Fruit fly (Drosophila melanogaster) whole organism, prepupa: ENCODE data around the gene PMP34.

Source experiments
- Blimp-1 ChIP-seq: fragments of 200-800 bp; sonication (Bioruptor generic); optimal IDR thresholded peaks from 3 replicates; lab custom pipeline; 2017; ENCODE audit warnings: missing biosample characterization, missing genetic modification characterization, mild to moderate bottlenecking, moderate library complexity, missing genetic modification reagents
- CG10631 ChIP-seq: fragments of 200-800 bp; sonication (Bioruptor generic); optimal IDR thresholded peaks from 2 replicates; lab custom pipeline; 2016; ENCODE audit warnings: missing biosample characterization, missing genetic modification characterization
- CG10669 ChIP-seq: fragments of 200-800 bp; sonication (Bioruptor generic); optimal IDR thresholded peaks from 3 replicates; lab custom pipeline; 2018; ENCODE audit warnings: missing biosample characterization, mild to moderate bottlenecking, missing genetic modification characterization, moderate library complexity
- CG11294 ChIP-seq: fragments of 200-800 bp; sonication (Bioruptor generic); IDR thresholded peaks from 2 replicates; pipeline ENCODE4 v1.3.6; 2022; ENCODE audit warnings: missing biosample characterization, missing genetic modification characterization
- CG11762 ChIP-seq: fragments of 200-800 bp; sonication (Bioruptor generic); optimal IDR thresholded peaks from 3 replicates; lab custom pipeline; 2016; ENCODE audit warnings: missing biosample characterization, missing genetic modification characterization; ENCODE audit not compliant: insufficient read depth
- CG11902 ChIP-seq: fragments of 200-800 bp; sonication (Bioruptor generic); optimal IDR thresholded peaks from 3 replicates; lab custom pipeline; 2016; ENCODE audit warnings: missing biosample characterization, missing genetic modification characterization
- CG15336 ChIP-seq: fragments of 200-800 bp; sonication (Bioruptor generic); IDR thresholded peaks from 2 replicates; pipeline ENCODE4 v1.3.6; 2022; ENCODE audit warnings: missing biosample characterization, missing genetic modification characterization
- CG1621 ChIP-seq: fragments of 200-800 bp; sonication (Bioruptor generic); optimal IDR thresholded peaks from 3 replicates; lab custom pipeline; 2018; ENCODE audit warnings: missing biosample characterization, mild to moderate bottlenecking, missing genetic modification characterization
- CG31627 ChIP-seq: fragments of 200-800 bp; sonication (Bioruptor generic); optimal IDR thresholded peaks from 3 replicates; lab custom pipeline; 2016; ENCODE audit warnings: missing biosample characterization, missing genetic modification characterization
- CG32006 ChIP-seq: fragments of 200-800 bp; sonication (Bioruptor generic); optimal IDR thresholded peaks from 3 replicates; lab custom pipeline; 2017; ENCODE audit warnings: missing biosample characterization, mild to moderate bottlenecking, missing genetic modification characterization
- CG3919 ChIP-seq: fragments of 200-800 bp; sonication (Bioruptor generic); optimal IDR thresholded peaks from 3 replicates; lab custom pipeline; 2016; ENCODE audit warnings: missing biosample characterization, missing genetic modification characterization
- CG6163 ChIP-seq: fragments of 200-800 bp; sonication (Bioruptor generic); IDR thresholded peaks from 3 replicates; pipeline ENCODE4 v1.3.6; 2022; ENCODE audit warnings: missing biosample characterization, missing genetic modification characterization
- CG6276 ChIP-seq: fragments of 200-800 bp; sonication (Bioruptor generic); optimal IDR thresholded peaks from 2 replicates; lab custom pipeline; 2017; ENCODE audit warnings: missing biosample characterization, mild to moderate bottlenecking, missing genetic modification characterization
- CG6808 ChIP-seq: fragments of 200-800 bp; sonication (Bioruptor generic); optimal IDR thresholded peaks from 3 replicates; lab custom pipeline; 2017; ENCODE audit warnings: missing biosample characterization, missing genetic modification characterization, mild to moderate bottlenecking, moderate library complexity, missing genetic modification reagents
- CG8119 ChIP-seq: fragments of 200-800 bp; sonication (Bioruptor generic); IDR thresholded peaks from 3 replicates; pipeline ENCODE4 v1.3.6; 2022; ENCODE audit warnings: missing biosample characterization, missing genetic modification characterization
- CG8319 ChIP-seq: fragments of 200-800 bp; sonication (Bioruptor generic); optimal IDR thresholded peaks from 3 replicates; lab custom pipeline; 2016; ENCODE audit warnings: missing biosample characterization, missing genetic modification characterization
- CG8632 ChIP-seq: fragments of 200-800 bp; sonication (Bioruptor generic); optimal IDR thresholded peaks from 3 replicates; lab custom pipeline; 2016; ENCODE audit warnings: missing biosample characterization, missing genetic modification characterization
- Eip75B ChIP-seq: fragments of 200-800 bp; sonication (Bioruptor generic); optimal IDR thresholded peaks from 3 replicates; lab custom pipeline; 2016; ENCODE audit warnings: missing biosample characterization, missing genetic modification characterization
- Eip78C ChIP-seq: fragments of 200-800 bp; sonication (Bioruptor generic); peaks from one replicate; lab custom pipeline; 2016; ENCODE audit warnings: missing biosample characterization, missing genetic modification characterization
- Eip93F ChIP-seq: fragments of 200-800 bp; sonication (Bioruptor generic); optimal IDR thresholded peaks from 2 replicates; lab custom pipeline; 2016; ENCODE audit warnings: missing biosample characterization, mild to moderate bottlenecking, missing genetic modification characterization
- Ets96B ChIP-seq: fragments of 200-800 bp; optimal IDR thresholded peaks from 2 replicates; lab custom pipeline; 2019; ENCODE audit warnings: missing biosample characterization, mild to moderate bottlenecking, missing genetic modification characterization, moderate library complexity
- Gug ChIP-seq: fragments of 200-800 bp; sonication (Bioruptor generic); IDR thresholded peaks from 2 replicates; pipeline ENCODE4 v1.3.6; 2022; ENCODE audit warnings: missing biosample characterization, missing genetic modification characterization
- Hr38 ChIP-seq: sonication (Bioruptor generic); optimal IDR thresholded peaks from 2 replicates; lab custom pipeline; 2016; ENCODE audit warnings: missing biosample characterization, missing genetic modification characterization
- Hr39 ChIP-seq: fragments of 200-800 bp; sonication (Bioruptor generic); optimal IDR thresholded peaks from 2 replicates; lab custom pipeline; 2016; ENCODE audit warnings: missing biosample characterization, missing genetic modification characterization
- Hr4 ChIP-seq: fragments of 200-800 bp; sonication (Bioruptor generic); optimal IDR thresholded peaks from 3 replicates; lab custom pipeline; 2016; ENCODE audit warnings: missing biosample characterization, missing genetic modification characterization
- Lpt ChIP-seq: fragments of 200-800 bp; sonication (Bioruptor generic); optimal IDR thresholded peaks from 3 replicates; lab custom pipeline; 2016; ENCODE audit warnings: missing biosample characterization, missing genetic modification characterization
- Met ChIP-seq: fragments of 200-800 bp; sonication (Bioruptor generic); optimal IDR thresholded peaks from 3 replicates; lab custom pipeline; 2016; ENCODE audit warnings: missing biosample characterization, missing genetic modification characterization
- OdsH ChIP-seq: fragments of 200-800 bp; sonication (Bioruptor generic); optimal IDR thresholded peaks from 3 replicates; lab custom pipeline; 2016; ENCODE audit warnings: missing biosample characterization, missing genetic modification characterization
- Sox14 ChIP-seq: fragments of 200-800 bp; sonication (Bioruptor generic); optimal IDR thresholded peaks from 3 replicates; lab custom pipeline; 2016; ENCODE audit warnings: missing biosample characterization, missing genetic modification characterization
- dac ChIP-seq: fragments of 200-800 bp; sonication (Bioruptor generic); optimal IDR thresholded peaks from 2 replicates; lab custom pipeline; 2017; ENCODE audit warnings: missing biosample characterization, mild to moderate bottlenecking, missing genetic modification characterization
- dsx ChIP-seq: fragments of 200-800 bp; optimal IDR thresholded peaks from 3 replicates; lab custom pipeline; 2019; ENCODE audit warnings: missing biosample characterization, mild to moderate bottlenecking, missing genetic modification characterization, moderate library complexity; ENCODE audit not compliant: poor library complexity, severe bottlenecking
- eg ChIP-seq: fragments of 200-800 bp; sonication (Bioruptor generic); IDR thresholded peaks from 3 replicates; pipeline ENCODE4 v1.3.6; 2022; ENCODE audit warnings: missing biosample characterization, missing genetic modification characterization
- esn ChIP-seq: fragments of 200-800 bp; sonication (Bioruptor generic); optimal IDR thresholded peaks from 2 replicates; lab custom pipeline; 2016; ENCODE audit warnings: missing biosample characterization, mild to moderate bottlenecking, missing genetic modification characterization, moderate library complexity
- fkh ChIP-seq: fragments of 200-800 bp; sonication (Bioruptor generic); optimal IDR thresholded peaks from 3 replicates; lab custom pipeline; 2017; ENCODE audit warnings: missing biosample characterization, mild to moderate bottlenecking, missing genetic modification characterization, moderate library complexity
- lz ChIP-seq: fragments of 200-800 bp; sonication (Bioruptor generic); optimal IDR thresholded peaks from 3 replicates; lab custom pipeline; 2016; ENCODE audit warnings: missing biosample characterization, missing genetic modification characterization
- spab ChIP-seq: fragments of 200-800 bp; sonication (Bioruptor generic); optimal IDR thresholded peaks from 2 replicates; lab custom pipeline; 2017; ENCODE audit warnings: missing biosample characterization, mild to moderate bottlenecking, missing genetic modification characterization, missing genetic modification reagents
- ss ChIP-seq, 2 experiments: fragments of 200-800 bp; sonication (Bioruptor generic); optimal IDR thresholded peaks; 2 replicates in 1 of 2; 3 replicates in 1 of 2; lab custom pipeline; 2017 to 2018; ENCODE audit warnings: mild to moderate bottlenecking in 2 of 2, missing biosample characterization in 2 of 2, missing genetic modification characterization in 2 of 2, moderate library complexity in 1 of 2
- svp ChIP-seq: fragments of 200-800 bp; sonication (Bioruptor generic); peaks from one replicate; lab custom pipeline; 2016; ENCODE audit warnings: missing biosample characterization, missing genetic modification characterization
- vri ChIP-seq: fragments of 200-800 bp; sonication (Bioruptor generic); optimal IDR thresholded peaks from 3 replicates; lab custom pipeline; 2016; ENCODE audit warnings: missing biosample characterization, mild to moderate bottlenecking, missing genetic modification characterization

PMP34 gene

dm6 chr3L:4346379-4346778 lies 27.8 kb downstream of the PMP34 start (continued):
- no peak for TF ChIP-seq Blimp-1 (GFP tag; lab: Kevin White, UChicago)
- peak; percentile 24 for TF ChIP-seq Ets96B (tag; lab: Kevin White, UChicago)
- no peak for TF ChIP-seq CG6276 (GFP tag; lab: Kevin White, UChicago)
- TF ChIP-seq spab, result peak; percentile 8
- TF ChIP-seq CG8632 (GFP tag; lab: Kevin White, UChicago), result no peak
- TF ChIP-seq CG8119, result peak; percentile 37; the same call in 1 of the 3 replicates
- TF ChIP-seq Eip75B (GFP tag; lab: Kevin White, UChicago), result peak; percentile 59
- TF ChIP-seq CG11902 (GFP tag; lab: Kevin White, UChicago), result no peak
- no peak for TF ChIP-seq CG8319 (GFP tag; lab: Kevin White, UChicago)
- TF ChIP-seq Met, result peak; percentile 12
- TF ChIP-seq esn, result no peak
- no peak for TF ChIP-seq fkh (GFP tag; lab: Kevin White, UChicago)
- no peak for TF ChIP-seq lz
- no peak for TF ChIP-seq dac
- no peak for TF ChIP-seq ss (GFP tag; optimal IDR thresholded peaks at IDR 0.05; lab: Kevin White, UChicago)
- peak; percentile 63 for TF ChIP-seq Hr4
- TF ChIP-seq Eip93F (GFP tag; lab: Kevin White, UChicago), result no peak
- TF ChIP-seq CG10631 (GFP tag; lab: Kevin White, UChicago), result peak; percentile 67
- TF ChIP-seq, all 60 proteins: peak for 33

- TF ChIP-seq CG3919 (GFP tag; lab: Kevin White, UChicago) (peak; percentile 48), CG6808 (GFP tag; lab: Kevin White, UChicago) (peak; percentile 17), spab (peak; percentile 3), eg (GFP tag; lab: Robert Waterston, UW) (peak; percentile 70), Eip78C (GFP tag; lab: Kevin White, UChicago) (peak; percentile 61), CG31627 (no peak), CG32006 (GFP tag; lab: Kevin White, UChicago) (peak; percentile 38), Gug (GFP tag; lab: Robert Waterston, UW) (peak; percentile 55), svp (GFP tag; lab: Kevin White, UChicago) (no peak), CG10631 (GFP tag; lab: Kevin White, UChicago) (no peak), CG11762 (GFP tag; lab: Kevin White, UChicago) (peak; percentile 3), vri (no peak), CG15336 (peak; percentile 57), Sox14 (GFP tag; lab: Kevin White, UChicago) (no peak), CG6163 (GFP tag; lab: Robert Waterston, UW) (peak; percentile 65; the same call in 2 of the 3 replicates), Ets96B (tag; lab: Kevin White, UChicago) (peak; percentile 52), CG8119 (peak; percentile 67; the same call in 2 of the 3 replicates), Hr39 (GFP tag; lab: Kevin White, UChicago) (no peak), OdsH (GFP tag; lab: Kevin White, UChicago) (peak; percentile 27), CG10669 (GFP tag; lab: Kevin White, UChicago) (peak; percentile 18), Hr4 (peak; percentile 42), CG6276 (GFP tag; lab: Kevin White, UChicago) (peak; percentile 30)
Observed at dm6 chr3L:4348072-4348471, 29.5 kb downstream of the PMP34 start.

dm6 chr3L:4348839-4349238 lies 30.3 kb downstream of the PMP34 start:
- TF ChIP-seq CG32006 (GFP tag; lab: Kevin White, UChicago) (peak; percentile 35), Gug (GFP tag; lab: Robert Waterston, UW) (no peak), Eip78C (GFP tag; lab: Kevin White, UChicago) (peak; percentile 60), Lpt (no peak)

dm6 chr3L:4349314-4349713 lies 30.8 kb downstream of the PMP34 start:
- TF ChIP-seq ss (GFP tag; optimal IDR thresholded peaks at IDR 0.05; lab: Kevin White, UChicago), result peak in 1 of 2 experiments; percentile 34
- peak; percentile 78 for TF ChIP-seq dsx (GFP tag; lab: Kevin White, UChicago)
- no peak for TF ChIP-seq Eip75B (GFP tag; lab: Kevin White, UChicago)
- 0 out of 3 replicates have a peak, but pooled peaks have one; percentile 35 for TF ChIP-seq CG6163 (GFP tag; lab: Robert Waterston, UW)
- no peak for TF ChIP-seq CG11294
- peak; percentile 60 for TF ChIP-seq CG1621 (tag; lab: Kevin White, UChicago)
- TF ChIP-seq Hr38 (GFP tag; lab: Kevin White, UChicago), result no peak
- TF ChIP-seq CG6276 (GFP tag; lab: Kevin White, UChicago), result no peak
